Worm (Caenorhabditis elegans): ENCODE data around the gene clec-177.

DNA sequence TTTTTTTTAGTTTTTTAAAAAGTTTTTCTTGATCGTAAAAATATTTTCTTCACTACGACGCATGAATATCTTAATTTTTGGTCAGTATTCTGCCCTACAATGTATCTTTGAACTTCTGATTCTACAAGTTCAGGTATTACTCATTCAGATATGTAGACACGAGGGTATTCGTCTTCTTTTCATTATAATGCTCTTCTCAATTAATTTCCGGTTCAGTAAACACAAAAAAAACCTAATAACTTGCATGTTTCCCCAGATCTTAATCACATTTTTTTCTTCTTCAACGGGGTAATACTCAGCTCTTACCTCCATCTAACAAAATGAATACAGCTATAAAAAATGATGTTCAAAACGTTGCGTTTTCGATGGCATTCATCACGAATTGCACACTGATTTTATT, 5.7 kb downstream of the clec-177 start, which contains the start of gene str-162:
- TF ChIP-seq dao-5 (tag; optimal IDR thresholded peaks at IDR 0.05) (no peak), him-1 (tag; optimal IDR thresholded peaks at IDR 0.05) (no peak), W03F9.2 (tag; optimal IDR thresholded peaks at IDR 0.05) (no peak)

Data from whole organism, L4/young adult.